Fruit fly (Drosophila melanogaster) whole organism, embryonic: ENCODE results near the gene Atu.

Experiments used
- CG11504 ChIP-seq: fragments of 200-800 bp; sonication (Bioruptor generic); optimal IDR thresholded peaks from 3 replicates; lab custom pipeline; 2019; ENCODE audit warnings: missing biosample characterization, mild to moderate bottlenecking, missing genetic modification characterization, moderate library complexity
- CG12104 ChIP-seq: fragments of 200-800 bp; sonication (Bioruptor generic); optimal IDR thresholded peaks from 3 replicates; lab custom pipeline; 2016; ENCODE audit warnings: missing biosample characterization, missing genetic modification characterization
- CG12659 ChIP-seq: fragments of 200-800 bp; sonication (Bioruptor generic); optimal IDR thresholded peaks from 3 replicates; lab custom pipeline; 2017; ENCODE audit warnings: mild to moderate bottlenecking, missing biosample characterization, missing genetic modification reagents, missing genetic modification characterization
- CG12942 ChIP-seq: fragments of 200-800 bp; sonication (Bioruptor generic); optimal IDR thresholded peaks from 3 replicates; lab custom pipeline; 2016; ENCODE audit warnings: missing biosample characterization, missing genetic modification characterization
- CG13287 ChIP-seq: fragments of 200-800 bp; sonication (Bioruptor generic); IDR thresholded peaks from 2 replicates; pipeline ENCODE4 v1.3.6; 2022; ENCODE audit warnings: missing biosample characterization, missing genetic modification characterization; ENCODE audit not compliant: partially characterized antibody
- CG14441 ChIP-seq: fragments of 200-800 bp; sonication (Bioruptor generic); IDR thresholded peaks from 2 replicates; pipeline ENCODE4 v1.3.6; 2022; ENCODE audit warnings: missing biosample characterization, missing genetic modification characterization
- CG14860 ChIP-seq: fragments of 200-800 bp; sonication (Bioruptor generic); IDR thresholded peaks from 3 replicates; pipeline ENCODE4 v1.3.6; 2022; ENCODE audit warnings: missing biosample characterization, missing genetic modification characterization; ENCODE audit not compliant: partially characterized antibody
- CG17361 ChIP-seq: fragments of 200-800 bp; sonication (Bioruptor generic); IDR thresholded peaks from 3 replicates; pipeline ENCODE4 v1.3.6; 2022; ENCODE audit warnings: missing biosample characterization, missing genetic modification characterization
- CG18619 ChIP-seq: fragments of 200-800 bp; sonication (Bioruptor generic); optimal IDR thresholded peaks from 3 replicates; lab custom pipeline; 2017; ENCODE audit warnings: missing biosample characterization, mild to moderate bottlenecking, missing genetic modification characterization
- CG2116 ChIP-seq: fragments of 200-800 bp; sonication (Bioruptor generic); optimal IDR thresholded peaks from 3 replicates; lab custom pipeline; 2018; ENCODE audit warnings: missing biosample characterization, mild to moderate bottlenecking, missing genetic modification characterization
- CG3847 ChIP-seq: fragments of 200-800 bp; sonication (Bioruptor generic); IDR thresholded peaks from 2 replicates; pipeline ENCODE4 v1.3.6; 2022; ENCODE audit warnings: missing biosample characterization, missing genetic modification characterization
- CG42726 ChIP-seq: fragments of 200-800 bp; sonication (Bioruptor generic); IDR thresholded peaks from 2 replicates; pipeline ENCODE4 v1.3.6; 2022; ENCODE audit warnings: missing biosample characterization, missing genetic modification characterization; ENCODE audit not compliant: partially characterized antibody
- CG4707 ChIP-seq: fragments of 200-800 bp; sonication (Bioruptor generic); optimal IDR thresholded peaks from 2 replicates; lab custom pipeline; 2018; ENCODE audit warnings: missing biosample characterization, mild to moderate bottlenecking, missing genetic modification characterization, moderate library complexity
- CG6272 ChIP-seq: fragments of 200-800 bp; sonication (Bioruptor generic); IDR thresholded peaks from 2 replicates; pipeline ENCODE4 v1.3.6; 2022; ENCODE audit warnings: missing biosample characterization, missing genetic modification characterization
- CG7556 ChIP-seq: fragments of 200-800 bp; sonication (Bioruptor generic); optimal IDR thresholded peaks from 2 replicates; lab custom pipeline; 2017; ENCODE audit warnings: missing biosample characterization, mild to moderate bottlenecking, missing genetic modification characterization
- CG8290 ChIP-seq, 3 experiments: fragments of 200-800 bp; sonication (Bioruptor generic); optimal IDR thresholded peaks; 2 replicates each; lab custom pipeline; 2016 to 2019; ENCODE audit warnings: missing biosample characterization in 3 of 3, missing genetic modification characterization in 3 of 3, mild to moderate bottlenecking in 2 of 3, moderate library complexity in 1 of 3
- CG9215 ChIP-seq: fragments of 200-800 bp; sonication (Bioruptor generic); IDR thresholded peaks from 2 replicates; pipeline ENCODE4 v1.3.6; 2022; ENCODE audit warnings: missing biosample characterization, missing genetic modification characterization
- CkIIα-i1 ChIP-seq: fragments of 200-800 bp; sonication (Bioruptor generic); IDR thresholded peaks from 2 replicates; pipeline ENCODE4 v1.3.6; 2022; ENCODE audit warnings: missing biosample characterization, missing genetic modification characterization
- D19A ChIP-seq: fragments of 200-800 bp; optimal IDR thresholded peaks from 3 replicates; lab custom pipeline; 2019; ENCODE audit warnings: missing biosample characterization, mild to moderate bottlenecking, missing genetic modification characterization, moderate library complexity
- Deaf1 ChIP-seq: fragments of 200-800 bp; optimal IDR thresholded peaks from 3 replicates; lab custom pipeline; 2019; ENCODE audit warnings: missing biosample characterization, mild to moderate bottlenecking, missing genetic modification characterization, moderate library complexity
- Dek ChIP-seq: fragments of 200-800 bp; sonication (Bioruptor generic); optimal IDR thresholded peaks from 3 replicates; lab custom pipeline; 2019; ENCODE audit warnings: missing biosample characterization, mild to moderate bottlenecking, missing genetic modification characterization, moderate library complexity
- Hmr ChIP-seq: fragments of 200-800 bp; sonication (Bioruptor generic); optimal IDR thresholded peaks from 3 replicates; lab custom pipeline; 2017; ENCODE audit warnings: mild to moderate bottlenecking, missing biosample characterization, missing genetic modification reagents, missing genetic modification characterization
- Max ChIP-seq: fragments of 200-800 bp; sonication (Bioruptor generic); optimal IDR thresholded peaks from 2 replicates; lab custom pipeline; 2016; ENCODE audit warnings: missing biosample characterization, mild to moderate bottlenecking, missing genetic modification characterization
- Oaz ChIP-seq: fragments of 200-800 bp; sonication (Bioruptor generic); IDR thresholded peaks from 2 replicates; pipeline ENCODE4 v1.3.6; 2022; ENCODE audit warnings: missing biosample characterization, missing genetic modification characterization
- Trl ChIP-seq, 3 experiments: fragments of >200 bp in 2 of 3; fragments of 200-800 bp in 1 of 3; sonication (Bioruptor generic) in 1 of 3; optimal IDR thresholded peaks; 2 replicates in 1 of 3; 3 replicates in 2 of 3; lab custom pipeline; 2016 to 2017; ENCODE audit warnings: missing biosample characterization in 1 of 3, missing genetic modification characterization in 1 of 3
- al ChIP-seq: fragments of 200-800 bp; sonication (Bioruptor generic); IDR thresholded peaks from 2 replicates; pipeline ENCODE4 v1.3.6; 2022; ENCODE audit warnings: missing biosample characterization, missing genetic modification characterization
- bcd ChIP-seq: fragments of 200-800 bp; sonication (Bioruptor generic); optimal IDR thresholded peaks from 2 replicates; lab custom pipeline; 2017; ENCODE audit warnings: missing biosample characterization, mild to moderate bottlenecking, missing genetic modification characterization
- cg ChIP-seq: fragments of 200-800 bp; sonication (Bioruptor generic); optimal IDR thresholded peaks from 3 replicates; lab custom pipeline; 2019; ENCODE audit warnings: missing biosample characterization, mild to moderate bottlenecking, missing genetic modification characterization, moderate library complexity
- ci ChIP-seq: fragments of 200-800 bp; sonication (Bioruptor generic); IDR thresholded peaks from 3 replicates; pipeline ENCODE4 v1.3.6; 2022; ENCODE audit warnings: missing biosample characterization, missing genetic modification characterization
- crp ChIP-seq, 2 experiments: fragments of 200-800 bp; sonication (Bioruptor generic); optimal IDR thresholded peaks; 2 replicates in 1 of 2; 3 replicates in 1 of 2; lab custom pipeline; 2017; ENCODE audit warnings: missing biosample characterization in 2 of 2, missing genetic modification characterization in 2 of 2, mild to moderate bottlenecking in 1 of 2, moderate library complexity in 1 of 2
- danr ChIP-seq: fragments of 200-800 bp; sonication (Bioruptor generic); IDR thresholded peaks from 2 replicates; pipeline ENCODE4 v1.3.6; 2022; ENCODE audit warnings: missing biosample characterization, missing genetic modification characterization
- gro ChIP-seq: fragments of 200-800 bp; sonication (Bioruptor generic); optimal IDR thresholded peaks from 2 replicates; lab custom pipeline; 2016; ENCODE audit warnings: missing biosample characterization, missing genetic modification characterization
- gt ChIP-seq: fragments of 200-800 bp; sonication (Bioruptor generic); IDR thresholded peaks from 2 replicates; pipeline ENCODE4 v1.3.6; 2022; ENCODE audit warnings: missing biosample characterization, missing genetic modification characterization
- her ChIP-seq: fragments of 200-800 bp; sonication (Bioruptor generic); optimal IDR thresholded peaks from 2 replicates; lab custom pipeline; 2016; ENCODE audit warnings: missing biosample characterization, missing genetic modification characterization
- jigr1 ChIP-seq: fragments of 200-800 bp; sonication (Bioruptor generic); IDR thresholded peaks from 3 replicates; pipeline ENCODE4 v1.3.6; 2022; ENCODE audit warnings: missing biosample characterization, missing genetic modification characterization
- kay ChIP-seq: fragments of 200-800 bp; sonication (Bioruptor generic); optimal IDR thresholded peaks from 2 replicates; lab custom pipeline; 2016; ENCODE audit warnings: missing biosample characterization, missing genetic modification characterization
- ken ChIP-seq: fragments of 200-800 bp; sonication (Bioruptor generic); IDR thresholded peaks from 3 replicates; pipeline ENCODE4 v1.3.6; 2022; ENCODE audit warnings: missing biosample characterization, missing genetic modification characterization
- lola ChIP-seq, 3 experiments: fragments of >200 bp in 2 of 3; fragments of 200-800 bp in 1 of 3; sonication (Bioruptor generic) in 1 of 3; optimal IDR thresholded peaks; 2 replicates each; lab custom pipeline; 2017 to 2019; ENCODE audit warnings: missing biosample characterization in 3 of 3, missing genetic modification characterization in 3 of 3, mild to moderate bottlenecking in 1 of 3, moderate library complexity in 1 of 3
- onecut ChIP-seq: fragments of 200-800 bp; sonication (Bioruptor generic); IDR thresholded peaks from 2 replicates; pipeline ENCODE4 v1.3.6; 2022; ENCODE audit warnings: missing biosample characterization, missing genetic modification characterization
- pan ChIP-seq, 4 experiments: fragments of >200 bp in 3 of 4; fragments of 200-800 bp in 1 of 4; sonication (Bioruptor generic) in 1 of 4; optimal IDR thresholded peaks in 3 of 4; IDR thresholded peaks in 1 of 4; 2 replicates each; pipeline versions ENCODE4 v1.3.6 to Lab custom; 2017 to 2022; ENCODE audit warnings: missing biosample characterization in 2 of 4, missing genetic modification characterization in 2 of 4, mixed read lengths in 1 of 4
- phol ChIP-seq: fragments of 200-800 bp; sonication (Bioruptor generic); optimal IDR thresholded peaks from 3 replicates; lab custom pipeline; 2018; ENCODE audit warnings: missing biosample characterization, mild to moderate bottlenecking, missing genetic modification characterization, moderate library complexity
- rib ChIP-seq: fragments of 200-800 bp; sonication (Bioruptor generic); IDR thresholded peaks from 2 replicates; pipeline ENCODE4 v1.3.6; 2022; ENCODE audit warnings: missing biosample characterization, missing genetic modification characterization
- slou ChIP-seq: fragments of 200-800 bp; sonication (Bioruptor generic); optimal IDR thresholded peaks from 3 replicates; lab custom pipeline; 2016; ENCODE audit warnings: missing biosample characterization, missing genetic modification characterization
- tap ChIP-seq: fragments of 200-800 bp; optimal IDR thresholded peaks from 3 replicates; lab custom pipeline; 2019; ENCODE audit warnings: missing biosample characterization, mild to moderate bottlenecking, missing genetic modification characterization, moderate library complexity
- vnd ChIP-seq: fragments of 200-800 bp; sonication (Bioruptor generic); IDR thresholded peaks from 3 replicates; pipeline ENCODE4 v1.3.6; 2022; ENCODE audit warnings: missing biosample characterization, missing genetic modification characterization; ENCODE audit not compliant: partially characterized antibody
- vvl ChIP-seq: fragments of 200-800 bp; sonication (Bioruptor generic); IDR thresholded peaks from 2 replicates; pipeline ENCODE4 v1.3.6; 2022; ENCODE audit warnings: missing biosample characterization, missing genetic modification characterization

Atu gene

dm6 chr3R:5648569-5649476 is 35.7 kb downstream of the Atu start, which contains the start of the genes MTA1-like and Sec23 (continued):
- TF ChIP-seq CG18619 = peak; percentile 57
- peak; percentile 98 for TF ChIP-seq phol
- peak; percentile 68; the same call in 1 of the 2 replicates for TF ChIP-seq CG6272 (GFP tag; lab: Robert Waterston, UW)
- TF ChIP-seq CG13287 (GFP tag; lab: Robert Waterston, UW) = peak; percentile 90
- TF ChIP-seq vvl (GFP tag; lab: Robert Waterston, UW) = peak; percentile 50; the same call in 1 of the 2 replicates
- TF ChIP-seq CG14441 (GFP tag; lab: Robert Waterston, UW) = peak; percentile 25; the same call in 1 of the 2 replicates
- peak; percentile 21 for TF ChIP-seq CG7556 (GFP tag; lab: Kevin White, UChicago)
- peak; percentile 79; the same call in 2 of the 3 replicates for TF ChIP-seq jigr1 (GFP tag; lab: Robert Waterston, UW)
- TF ChIP-seq CG12104 (GFP tag; lab: Kevin White, UChicago) = peak; percentile 53
- TF ChIP-seq CG17361 = peak; percentile 86
- TF ChIP-seq CG4707 (GFP tag; lab: Kevin White, UChicago) = no peak
- peak; percentile 45 for TF ChIP-seq CG8290 (GFP tag; optimal IDR thresholded peaks at IDR 0.05; lab: Kevin White, UChicago)
- TF ChIP-seq CG8290 (tag; optimal IDR thresholded peaks at IDR 0.05; lab: Kevin White, UChicago) = peak; percentile 29 to 49
- no peak for TF ChIP-seq Trl (optimal IDR thresholded peaks at IDR 0.05; lab: Kevin White, UChicago)
- TF ChIP-seq Trl (GFP tag; optimal IDR thresholded peaks at IDR 0.05; lab: Kevin White, UChicago) = peak; percentile 14
- TF ChIP-seq CG9215 (GFP tag; lab: Robert Waterston, UW) = peak; percentile 56
- no peak for TF ChIP-seq her (GFP tag; lab: Kevin White, UChicago)
- TF ChIP-seq ci (GFP tag; lab: Robert Waterston, UW) = no peak
- peak; percentile 19 for TF ChIP-seq Deaf1 (tag; lab: Kevin White, UChicago)
- peak; percentile 58 for TF ChIP-seq Dek (tag; lab: Kevin White, UChicago)
- peak; percentile 46 for TF ChIP-seq tap (tag; lab: Kevin White, UChicago)
- TF ChIP-seq bcd (GFP tag; lab: Kevin White, UChicago) = peak; percentile 34
- no peak for TF ChIP-seq gro (GFP tag; lab: Kevin White, UChicago)
- TF ChIP-seq gt (GFP tag; lab: Robert Waterston, UW) = no peak
- TF ChIP-seq cg = no peak
- TF ChIP-seq danr = no peak; the same call in 1 of the 2 replicates
- TF ChIP-seq al (GFP tag; lab: Robert Waterston, UW) = peak; percentile 54
- TF ChIP-seq D19A (tag; lab: Kevin White, UChicago) = peak; percentile 36
- TF ChIP-seq CG14860 (GFP tag; lab: Robert Waterston, UW) = peak; percentile 95
- TF ChIP-seq CG3847 (GFP tag; lab: Robert Waterston, UW) = peak; percentile 61
- peak; percentile 61 for TF ChIP-seq Hmr
- peak; percentile 43 for TF ChIP-seq slou (GFP tag; lab: Kevin White, UChicago)
- 0 out of 2 replicates have a peak, but pooled peaks have one; percentile 4 for TF ChIP-seq onecut (GFP tag; lab: Robert Waterston, UW)
- no peak for TF ChIP-seq CkIIα-i1 (GFP tag; lab: Robert Waterston, UW)
- no peak for TF ChIP-seq kay
- peak; percentile 52 for TF ChIP-seq CG12942 (GFP tag; lab: Kevin White, UChicago)
- TF ChIP-seq crp (GFP tag; optimal IDR thresholded peaks at IDR 0.05; lab: Kevin White, UChicago) = peak in 1 of 2 experiments; percentile 81
- peak in 1 of 3 experiments; percentile 61 for TF ChIP-seq lola (GFP tag; optimal IDR thresholded peaks at IDR 0.05; lab: Kevin White, UChicago)
- TF ChIP-seq rib (GFP tag; lab: Robert Waterston, UW) = no peak; the same call in 1 of the 2 replicates
- TF ChIP-seq Max (GFP tag; lab: Kevin White, UChicago) = peak; percentile 50
- no peak for TF ChIP-seq Oaz (GFP tag; lab: Robert Waterston, UW)
- 0 out of 3 replicates have a peak, but pooled peaks have one; percentile 4 for TF ChIP-seq ken (GFP tag; lab: Robert Waterston, UW)
- TF ChIP-seq CG2116 (GFP tag; lab: Kevin White, UChicago) = peak; percentile 97
- no peak for TF ChIP-seq pan (optimal IDR thresholded peaks at IDR 0.05; lab: Kevin White, UChicago)
- peak in 1 of 2 experiments; percentile 17 for TF ChIP-seq pan (GFP tag; optimal IDR thresholded peaks at IDR 0.05 in 1 of 2, IDR thresholded peaks at IDR 0.05 in 1 of 2)
- peak; percentile 87 for TF ChIP-seq CG12659 (GFP tag; lab: Kevin White, UChicago)
- no peak for TF ChIP-seq CG11504
- TF ChIP-seq CG42726 = peak; percentile 75
- TF ChIP-seq vnd = peak; percentile 95
